Fruit fly (Drosophila melanogaster): Measurements from ENCODE around the gene Loxl1.
A peak's percentile ranks its signal among the peaks of the same experiment; 100 is the strongest.

The Loxl1 gene

DNA sequence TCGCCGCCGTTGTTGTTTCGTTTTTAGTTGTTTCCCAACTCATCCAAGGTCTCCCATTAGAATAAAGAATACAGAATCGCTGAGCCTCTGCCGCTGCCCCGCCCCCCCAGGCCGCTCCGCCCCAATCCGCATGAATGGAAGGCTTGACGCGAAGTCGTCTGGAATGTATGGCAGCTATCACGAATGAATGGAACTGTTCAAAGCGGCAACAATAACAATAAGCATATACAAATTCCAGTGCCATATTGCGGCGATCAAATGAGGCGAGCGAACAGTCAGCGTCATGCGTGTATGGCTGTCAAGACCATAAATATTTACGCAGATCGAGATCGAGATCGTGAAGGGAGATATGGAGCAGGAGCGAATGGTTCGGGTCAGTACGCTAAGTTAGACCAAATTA is 39.0 kb downstream of the Loxl1 start (continued):
- TF ChIP-seq grn (GFP tag; optimal IDR thresholded peaks at IDR 0.05): peak; percentile 56
- no peak for TF ChIP-seq CG8388 (GFP tag; optimal IDR thresholded peaks at IDR 0.05)
- peak; percentile 24 for TF ChIP-seq CG15269 (tag; optimal IDR thresholded peaks at IDR 0.05)
- TF ChIP-seq Rfx (GFP tag; IDR thresholded peaks at IDR 0.05): peak; percentile 37; the same call in 1 of the 2 replicates
- TF ChIP-seq CG15514 (GFP tag; optimal IDR thresholded peaks at IDR 0.05): peak; percentile 7
- no peak for TF ChIP-seq ems (GFP tag; optimal IDR thresholded peaks at IDR 0.05)
- peak; percentile 92; the same call in 3 of the 4 replicates for TF ChIP-seq chinmo (GFP tag; IDR thresholded peaks at IDR 0.05; ENCODE audit: partially characterized antibody)
- no peak for TF ChIP-seq Sry-δ (GFP tag; optimal IDR thresholded peaks at IDR 0.05)
- TF ChIP-seq Nf-YC (tag; optimal IDR thresholded peaks at IDR 0.05): peak; percentile 4
- no peak for TF ChIP-seq ERR (GFP tag; optimal IDR thresholded peaks at IDR 0.05)
- TF ChIP-seq CG11456 (GFP tag; IDR thresholded peaks at IDR 0.05): 0 out of 3 replicates have a peak, but pooled peaks have one; percentile 27
- peak; percentile 17 for TF ChIP-seq CG2120 (GFP tag; optimal IDR thresholded peaks at IDR 0.05)
- TF ChIP-seq CG34376 (GFP tag; optimal IDR thresholded peaks at IDR 0.05): peak; percentile 70
- peak; percentile 74 for TF ChIP-seq Ets65A (GFP tag)
- TF ChIP-seq NFAT (GFP tag; IDR thresholded peaks at IDR 0.05): peak; percentile 43
- TF ChIP-seq CG7745 (tag; optimal IDR thresholded peaks at IDR 0.05): no peak
- no peak for TF ChIP-seq gcm2 (GFP tag; optimal IDR thresholded peaks at IDR 0.05)
- TF ChIP-seq Fer3 (tag; optimal IDR thresholded peaks at IDR 0.05): peak; percentile 18
- peak; percentile 66 for TF ChIP-seq sug (tag; optimal IDR thresholded peaks at IDR 0.05)
- peak; percentile 58 for TF ChIP-seq B-H2 (GFP tag; optimal IDR thresholded peaks at IDR 0.05)
- peak; percentile 3 for TF ChIP-seq Deaf1 (tag; optimal IDR thresholded peaks at IDR 0.05)
- TF ChIP-seq rib (GFP tag; IDR thresholded peaks at IDR 0.05): 0 out of 2 replicates have a peak, but pooled peaks have one; percentile 52
- peak; percentile 95 for TF ChIP-seq CG12769 (tag; optimal IDR thresholded peaks at IDR 0.05)

DNA sequence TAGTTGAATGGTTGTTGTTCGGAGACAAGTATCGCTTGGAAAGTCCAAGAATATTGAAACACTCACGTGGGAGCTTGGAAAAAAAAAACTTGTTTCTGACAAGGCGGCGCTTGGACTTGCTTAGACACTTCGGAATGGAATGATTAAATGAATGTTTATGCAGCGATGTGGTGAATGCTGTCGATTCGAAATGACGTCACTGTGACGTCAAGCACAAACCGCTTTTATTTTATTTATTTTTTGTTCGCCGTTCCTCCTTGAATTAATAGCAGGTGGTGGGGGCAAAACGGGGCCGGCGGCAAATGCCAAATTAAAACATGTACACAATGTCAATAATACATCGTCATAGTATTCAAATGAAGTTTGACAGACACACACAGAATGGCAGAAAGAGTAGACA is 40.1 kb downstream of the Loxl1 start:
- no peak for TF ChIP-seq NfI (GFP tag; optimal IDR thresholded peaks at IDR 0.05)
- no peak for TF ChIP-seq h (optimal IDR thresholded peaks at IDR 0.05)
- TF ChIP-seq ato (GFP tag; IDR thresholded peaks at IDR 0.05; ENCODE audit: partially characterized antibody): no peak
- TF ChIP-seq Side (GFP tag; optimal IDR thresholded peaks at IDR 0.05): no peak
- no peak for TF ChIP-seq dan (GFP tag; IDR thresholded peaks at IDR 0.05)
- TF ChIP-seq tup (GFP tag; optimal IDR thresholded peaks at IDR 0.05): no peak
- no peak for TF ChIP-seq Oaz (GFP tag; IDR thresholded peaks at IDR 0.05)
- no peak for TF ChIP-seq trem (tag; optimal IDR thresholded peaks at IDR 0.05)
- peak; percentile 87 for TF ChIP-seq sd (tag; optimal IDR thresholded peaks at IDR 0.05)
- TF ChIP-seq dati (GFP tag; IDR thresholded peaks at IDR 0.05): 0 out of 2 replicates have a peak, but pooled peaks have one; percentile 7
- TF ChIP-seq abd-A (tag; optimal IDR thresholded peaks at IDR 0.05): peak; percentile 13
- no peak for TF ChIP-seq Xbp1 (GFP tag; optimal IDR thresholded peaks at IDR 0.05)
- TF ChIP-seq CG16779 (GFP tag; IDR thresholded peaks at IDR 0.05): no peak
- TF ChIP-seq CG15514 (GFP tag; optimal IDR thresholded peaks at IDR 0.05): no peak
- no peak for TF ChIP-seq pzg (GFP tag; optimal IDR thresholded peaks at IDR 0.05)
- TF ChIP-seq chinmo (GFP tag; IDR thresholded peaks at IDR 0.05; ENCODE audit: partially characterized antibody): 0 out of 4 replicates have a peak, but pooled peaks have one; percentile 71
- TF ChIP-seq CG10543 (GFP tag; optimal IDR thresholded peaks at IDR 0.05): peak; percentile 1
- no peak for TF ChIP-seq CG12744 (GFP tag; optimal IDR thresholded peaks at IDR 0.05)
- no peak for TF ChIP-seq CG7357 (GFP tag; IDR thresholded peaks at IDR 0.05)
- TF ChIP-seq CG18011 (GFP tag; optimal IDR thresholded peaks at IDR 0.05): no peak
- TF ChIP-seq ranshi (GFP tag; IDR thresholded peaks at IDR 0.05): no peak
- no peak for TF ChIP-seq Nf-YC (tag; optimal IDR thresholded peaks at IDR 0.05)
- TF ChIP-seq ttk (GFP tag; IDR thresholded peaks at IDR 0.05): no peak
- no peak for TF ChIP-seq salm (tag; optimal IDR thresholded peaks at IDR 0.05)
- no peak for TF ChIP-seq CG6791 (GFP tag; IDR thresholded peaks at IDR 0.05; ENCODE audit: partially characterized antibody)
- no peak for TF ChIP-seq Elba2 (GFP tag; optimal IDR thresholded peaks at IDR 0.05)
